Worm (Caenorhabditis elegans) whole organism, L1 larva: ENCODE measurements around the gene srsx-30.
A peak's percentile ranks its signal among the peaks of the same experiment; 100 is the strongest.

Experiments used
- C04F5.9 ChIP-seq: sonication (generic microtip); optimal IDR thresholded peaks from 2 replicates; lab custom pipeline; 2016; ENCODE audit warnings: missing genetic modification characterization, missing compliant biosample characterization
- C16A3.4 ChIP-seq: fragments of 150-350 bp; optimal IDR thresholded peaks from 2 replicates; lab custom pipeline; 2014; ENCODE audit warnings: missing biosample characterization, missing genetic modification characterization
- C34B4.2 ChIP-seq: sonication (generic microtip); optimal IDR thresholded peaks from 2 replicates; lab custom pipeline; 2017; ENCODE audit warnings: mild to moderate bottlenecking, missing genetic modification characterization, missing compliant biosample characterization
- F16B12.6 ChIP-seq: fragments of 150-350 bp; optimal IDR thresholded peaks from 2 replicates; lab custom pipeline; 2014; ENCODE audit warnings: missing biosample characterization, missing genetic modification characterization
- aha-1 ChIP-seq: fragments of 150-350 bp; optimal IDR thresholded peaks from 2 replicates; lab custom pipeline; 2014; ENCODE audit warnings: missing biosample characterization, missing genetic modification characterization
- alr-1 ChIP-seq: fragments of 200-800 bp; sonication (Bioruptor generic); optimal IDR thresholded peaks from 2 replicates; lab custom pipeline; 2018; ENCODE audit warnings: borderline replicate concordance, mild to moderate bottlenecking, missing genetic modification characterization, missing compliant biosample characterization
- aly-2 ChIP-seq: fragments of 150-350 bp; optimal IDR thresholded peaks from 2 replicates; lab custom pipeline; 2014; ENCODE audit warnings: missing biosample characterization, missing genetic modification characterization
- ama-1 ChIP-seq: fragments of 150-350 bp; optimal IDR thresholded peaks from 2 replicates; lab custom pipeline; 2014
- blmp-1 ChIP-seq: fragments of 150-350 bp; optimal IDR thresholded peaks from 2 replicates; lab custom pipeline; 2014; ENCODE audit warnings: missing biosample characterization, missing genetic modification characterization
- ceh-82 ChIP-seq, 3 experiments: fragments of 150-350 bp in 1 of 3; sonication (generic microtip) in 2 of 3; optimal IDR thresholded peaks; 2 replicates each; lab custom pipeline; 2014 to 2017; ENCODE audit warnings: missing biosample characterization in 3 of 3, missing genetic modification characterization in 3 of 3
- ceh-90 ChIP-seq: sonication (generic microtip); optimal IDR thresholded peaks from 2 replicates; lab custom pipeline; 2016; ENCODE audit warnings: missing genetic modification characterization, missing compliant biosample characterization
- ces-1 ChIP-seq: fragments of 150-350 bp; optimal IDR thresholded peaks from 2 replicates; lab custom pipeline; 2014; ENCODE audit warnings: missing biosample characterization, missing genetic modification reagents, missing genetic modification characterization
- dsc-1 ChIP-seq: sonication (generic microtip); optimal IDR thresholded peaks from 2 replicates; lab custom pipeline; 2016; ENCODE audit warnings: mild to moderate bottlenecking, missing genetic modification characterization, missing compliant biosample characterization
- efl-1 ChIP-seq, 4 experiments: fragments of 150-350 bp; optimal IDR thresholded peaks in 3 of 4; peaks in 1 of 4; 1 replicate in 1 of 4; 2 replicates in 3 of 4; lab custom pipeline; 2014; ENCODE audit warnings: missing biosample characterization in 2 of 4, missing genetic modification characterization in 2 of 4, missing genetic modification reagents in 2 of 4
- efl-3 ChIP-seq: fragments of 200-800 bp; sonication (Bioruptor generic); optimal IDR thresholded peaks from 2 replicates; lab custom pipeline; 2018; ENCODE audit warnings: mild to moderate bottlenecking, missing genetic modification characterization, missing compliant biosample characterization
- egl-13 ChIP-seq: sonication (generic microtip); optimal IDR thresholded peaks from 2 replicates; lab custom pipeline; 2016; ENCODE audit warnings: missing genotype, missing genetic modification reagents, missing genetic modification characterization, missing compliant biosample characterization
- egl-27 ChIP-seq, 2 experiments: fragments of 150-350 bp in 1 of 2; sonication (generic microtip); optimal IDR thresholded peaks; 3 replicates each; lab custom pipeline; 2017 to 2018; ENCODE audit warnings: missing biosample characterization in 2 of 2, missing genetic modification characterization in 2 of 2, missing genetic modification reagents in 2 of 2
- elt-2 ChIP-seq: sonication (generic microtip); optimal IDR thresholded peaks from 2 replicates; lab custom pipeline; 2016; ENCODE audit warnings: missing genetic modification characterization, mild to moderate bottlenecking, inconsistent platforms, missing compliant biosample characterization, missing genetic modification reagents
- elt-3 ChIP-seq, 6 experiments: fragments of 150-350 bp in 1 of 6; sonication (generic microtip); optimal IDR thresholded peaks; 2 replicates each; lab custom pipeline; 2017 to 2018; ENCODE audit warnings: missing biosample characterization in 6 of 6, missing genetic modification characterization in 6 of 6, inconsistent platforms in 1 of 6
- ets-5 ChIP-seq: fragments of 200-800 bp; sonication (Bioruptor generic); IDR thresholded peaks from 2 replicates; pipeline ENCODE4 v1.3.6; 2022; ENCODE audit warnings: missing genetic modification characterization, missing compliant biosample characterization
- fkh-10 ChIP-seq: sonication (generic microtip); optimal IDR thresholded peaks from 2 replicates; lab custom pipeline; 2017; ENCODE audit warnings: missing biosample characterization, missing genetic modification reagents, missing genetic modification characterization
- fkh-8 ChIP-seq: sonication (generic microtip); optimal IDR thresholded peaks from 2 replicates; lab custom pipeline; 2016; ENCODE audit warnings: mild to moderate bottlenecking, missing genetic modification characterization, missing compliant biosample characterization
- hlh-17 ChIP-seq: fragments of 200-800 bp; sonication (Bioruptor generic); optimal IDR thresholded peaks from 2 replicates; lab custom pipeline; 2018; ENCODE audit warnings: missing genetic modification characterization, mild to moderate bottlenecking, missing compliant biosample characterization, moderate library complexity, borderline replicate concordance
- hlh-4 ChIP-seq: sonication (generic microtip); optimal IDR thresholded peaks from 2 replicates; lab custom pipeline; 2016; ENCODE audit warnings: mild to moderate bottlenecking, missing genetic modification characterization, missing compliant biosample characterization
- irx-1 ChIP-seq: sonication (generic microtip); optimal IDR thresholded peaks from 2 replicates; lab custom pipeline; 2016; ENCODE audit warnings: missing genetic modification characterization, missing compliant biosample characterization
- lin-13 ChIP-seq: fragments of 150-350 bp; optimal IDR thresholded peaks from 2 replicates; lab custom pipeline; 2014; ENCODE audit warnings: missing biosample characterization, missing genetic modification reagents, missing genetic modification characterization
- lin-35 ChIP-seq, 2 experiments: fragments of 150-350 bp; optimal IDR thresholded peaks; 2 replicates each; lab custom pipeline; 2014; ENCODE audit warnings: missing biosample characterization in 2 of 2, missing genetic modification characterization in 2 of 2, missing genetic modification reagents in 2 of 2
- lin-39 ChIP-seq: fragments of 150-350 bp; optimal IDR thresholded peaks from 2 replicates; lab custom pipeline; 2014; ENCODE audit warnings: missing biosample characterization, missing genetic modification reagents, missing genetic modification characterization
- mab-9 ChIP-seq: fragments of 200-800 bp; sonication (Bioruptor generic); IDR thresholded peaks from 2 replicates; pipeline ENCODE4 v1.3.6; 2022; ENCODE audit warnings: missing genetic modification reagents, missing genetic modification characterization, missing compliant biosample characterization
- mef-2 ChIP-seq: fragments of 150-350 bp; optimal IDR thresholded peaks from 2 replicates; lab custom pipeline; 2014; ENCODE audit warnings: missing biosample characterization, missing genetic modification characterization
- nhr-11 ChIP-seq: fragments of 150-350 bp; optimal IDR thresholded peaks from 2 replicates; lab custom pipeline; 2014; ENCODE audit warnings: missing biosample characterization, missing genetic modification characterization
- nhr-12 ChIP-seq: sonication (generic microtip); optimal IDR thresholded peaks from 2 replicates; lab custom pipeline; 2017; ENCODE audit warnings: missing biosample characterization, missing genetic modification characterization
- nhr-28 ChIP-seq: fragments of 150-350 bp; optimal IDR thresholded peaks from 2 replicates; lab custom pipeline; 2014; ENCODE audit warnings: missing biosample characterization, missing genetic modification characterization
- nhr-47 ChIP-seq: sonication (generic microtip); optimal IDR thresholded peaks from 2 replicates; lab custom pipeline; 2016; ENCODE audit warnings: mild to moderate bottlenecking, missing genetic modification characterization, moderate library complexity, missing compliant biosample characterization
- nhr-71 ChIP-seq: sonication (generic microtip); optimal IDR thresholded peaks from 2 replicates; lab custom pipeline; 2016; ENCODE audit warnings: mild to moderate bottlenecking, missing genetic modification characterization, moderate library complexity, missing compliant biosample characterization
- nhr-76 ChIP-seq: sonication (generic microtip); optimal IDR thresholded peaks from 2 replicates; lab custom pipeline; 2017; ENCODE audit warnings: missing biosample characterization, missing genetic modification characterization
- nhr-77 ChIP-seq: fragments of 150-350 bp; optimal IDR thresholded peaks from 2 replicates; lab custom pipeline; 2014; ENCODE audit warnings: missing biosample characterization, missing genetic modification characterization
- pag-3 ChIP-seq: sonication (generic microtip); optimal IDR thresholded peaks from 2 replicates; lab custom pipeline; 2017; ENCODE audit warnings: missing genetic modification characterization, mild to moderate bottlenecking, missing compliant biosample characterization, antibody characterized with exemption, borderline replicate concordance; ENCODE audit not compliant: insufficient read depth
- pax-3 ChIP-seq: fragments of 200-800 bp; sonication (Bioruptor generic); optimal IDR thresholded peaks from 2 replicates; lab custom pipeline; 2018; ENCODE audit warnings: mild to moderate bottlenecking, missing genetic modification characterization, moderate library complexity, missing compliant biosample characterization
- pqm-1 ChIP-seq: sonication (generic microtip); optimal IDR thresholded peaks from 3 replicates; lab custom pipeline; 2017; ENCODE audit warnings: missing biosample characterization, missing genetic modification characterization
- rnt-1 ChIP-seq: sonication (generic microtip); optimal IDR thresholded peaks from 2 replicates; lab custom pipeline; 2016; ENCODE audit warnings: mild to moderate bottlenecking, missing genetic modification characterization, moderate library complexity, missing compliant biosample characterization
- skn-1 ChIP-seq: fragments of 150-350 bp; optimal IDR thresholded peaks from 2 replicates; lab custom pipeline; 2014; ENCODE audit warnings: missing biosample characterization, missing genetic modification characterization
- snpc-4 ChIP-seq: fragments of 150-350 bp; optimal IDR thresholded peaks from 2 replicates; lab custom pipeline; 2014; ENCODE audit warnings: missing biosample characterization, missing genetic modification characterization
- snu-23 ChIP-seq: sonication (generic microtip); optimal IDR thresholded peaks from 2 replicates; lab custom pipeline; 2016; ENCODE audit warnings: missing genetic modification characterization, missing compliant biosample characterization
- sup-37 ChIP-seq: fragments of 200-800 bp; sonication (Bioruptor generic); optimal IDR thresholded peaks from 2 replicates; lab custom pipeline; 2018; ENCODE audit warnings: mild to moderate bottlenecking, missing genetic modification characterization, missing compliant biosample characterization
- swsn-7 ChIP-seq: sonication (generic microtip); optimal IDR thresholded peaks from 2 replicates; lab custom pipeline; 2016; ENCODE audit warnings: missing genetic modification characterization, missing compliant biosample characterization
- tbx-2 ChIP-seq: sonication (generic microtip); optimal IDR thresholded peaks from 2 replicates; lab custom pipeline; 2016; ENCODE audit warnings: missing genetic modification characterization, missing compliant biosample characterization
- tlp-1 ChIP-seq: fragments of 150-350 bp; optimal IDR thresholded peaks from 2 replicates; lab custom pipeline; 2014; ENCODE audit warnings: missing biosample characterization, missing genetic modification characterization
- unc-62 ChIP-seq: fragments of 150-350 bp; optimal IDR thresholded peaks from 2 replicates; lab custom pipeline; 2014; ENCODE audit warnings: missing biosample characterization, missing genetic modification reagents, missing genetic modification characterization
- unc-86 ChIP-seq: sonication (generic microtip); optimal IDR thresholded peaks from 2 replicates; lab custom pipeline; 2016; ENCODE audit warnings: missing genetic modification characterization, missing compliant biosample characterization
- unc-98 ChIP-seq: fragments of 200-800 bp; sonication (Bioruptor generic); IDR thresholded peaks from 2 replicates; pipeline ENCODE4 v1.3.6; 2022; ENCODE audit warnings: missing genetic modification characterization, missing compliant biosample characterization
- zag-1 ChIP-seq: fragments of 150-350 bp; optimal IDR thresholded peaks from 2 replicates; lab custom pipeline; 2014; ENCODE audit warnings: missing biosample characterization, missing genetic modification characterization

Gene srsx-30

DNA sequence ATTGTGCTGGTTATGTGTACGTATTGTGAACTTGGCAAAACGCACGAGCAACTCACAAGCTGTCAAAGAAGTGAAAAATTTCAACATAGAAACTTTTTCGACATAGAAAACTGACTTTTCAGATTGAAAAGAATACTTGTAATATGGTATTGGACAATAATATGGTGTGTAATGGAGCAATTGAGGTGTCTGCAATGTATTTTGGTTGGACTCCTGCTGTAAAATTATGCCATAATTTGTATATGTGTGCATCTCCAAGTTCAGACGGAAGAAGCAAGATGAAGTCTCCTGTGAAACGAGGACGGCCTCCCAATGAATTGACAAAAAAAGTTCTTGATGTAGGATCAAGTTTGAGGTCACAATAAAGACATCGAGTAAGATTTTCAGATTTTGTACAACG, 25.2 kb downstream of the srsx-30 start:
- TF ChIP-seq snu-23 (GFP tag; lab: Kevin White, UChicago) (no peak), ama-1 (lab: Kevin White, UChicago) (no peak), unc-62 (GFP tag; lab: Kevin White, UChicago) (no peak), lin-39 (no peak), sup-37 (GFP tag; lab: Kevin White, UChicago) (no peak), alr-1 (no peak), nhr-12 (tag; lab: Kevin White, UChicago) (no peak), nhr-47 (no peak), skn-1 (tag; lab: Kevin White, UChicago) (no peak), fkh-8 (tag; lab: Kevin White, UChicago) (no peak), blmp-1 (tag; lab: Kevin White, UChicago) (no peak), mab-9 (GFP tag; lab: Robert Waterston, UW) (no peak), ces-1 (GFP tag; lab: Kevin White, UChicago) (no peak), nhr-76 (tag; lab: Kevin White, UChicago) (no peak), egl-13 (no peak), F16B12.6 (no peak), pag-3 (tag; lab: Kevin White, UChicago) (no peak), swsn-7 (tag; lab: Kevin White, UChicago) (no peak), unc-86 (tag; lab: Kevin White, UChicago) (no peak), C34B4.2 (tag; lab: Kevin White, UChicago) (no peak)

DNA sequence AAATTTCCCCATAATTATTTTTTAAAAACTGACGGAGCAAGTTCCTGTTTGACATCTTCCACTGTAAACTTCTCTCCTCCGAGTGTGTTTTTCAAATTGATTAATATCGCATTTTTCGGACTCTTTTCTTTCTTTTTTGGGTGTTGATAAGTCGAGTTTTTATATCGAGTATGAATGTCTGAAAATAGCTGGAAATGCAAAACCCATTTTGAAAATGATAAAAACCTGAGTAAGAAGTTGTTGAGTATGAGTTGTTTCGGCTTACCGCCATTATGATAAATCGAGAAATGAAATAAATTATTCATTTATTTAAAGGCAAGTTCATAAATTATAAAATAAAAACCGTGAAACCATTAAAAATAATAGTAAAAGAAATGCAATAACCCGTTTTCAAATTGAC, 27.1 kb downstream of the srsx-30 start, which contains the start of gene ZK856.18:
Gene ZK856.18 (minus strand): TSS at position 289 of the 400 bp plus-strand sequence.
- TF ChIP-seq nhr-71 (tag; lab: Kevin White, UChicago) (no peak), snpc-4 (no peak), rnt-1 (no peak), aly-2 (tag; lab: Kevin White, UChicago) (no peak), zag-1 (tag; lab: Kevin White, UChicago) (no peak), unc-86 (tag; lab: Kevin White, UChicago) (no peak), fkh-10 (GFP tag; lab: Kevin White, UChicago) (no peak), ceh-82 (tag; optimal IDR thresholded peaks at IDR 0.05; lab: Kevin White, UChicago) (no peak), mef-2 (no peak), efl-3 (GFP tag; lab: Kevin White, UChicago) (no peak), unc-98 (no peak), pag-3 (tag; lab: Kevin White, UChicago) (no peak), pax-3 (no peak), mab-9 (GFP tag; lab: Robert Waterston, UW) (no peak), F16B12.6 (no peak), aha-1 (tag; lab: Kevin White, UChicago) (no peak), hlh-4 (no peak), C16A3.4 (tag; lab: Kevin White, UChicago) (no peak), hlh-17 (GFP tag; lab: Kevin White, UChicago) (no peak), tbx-2 (tag; lab: Kevin White, UChicago) (no peak)

DNA sequence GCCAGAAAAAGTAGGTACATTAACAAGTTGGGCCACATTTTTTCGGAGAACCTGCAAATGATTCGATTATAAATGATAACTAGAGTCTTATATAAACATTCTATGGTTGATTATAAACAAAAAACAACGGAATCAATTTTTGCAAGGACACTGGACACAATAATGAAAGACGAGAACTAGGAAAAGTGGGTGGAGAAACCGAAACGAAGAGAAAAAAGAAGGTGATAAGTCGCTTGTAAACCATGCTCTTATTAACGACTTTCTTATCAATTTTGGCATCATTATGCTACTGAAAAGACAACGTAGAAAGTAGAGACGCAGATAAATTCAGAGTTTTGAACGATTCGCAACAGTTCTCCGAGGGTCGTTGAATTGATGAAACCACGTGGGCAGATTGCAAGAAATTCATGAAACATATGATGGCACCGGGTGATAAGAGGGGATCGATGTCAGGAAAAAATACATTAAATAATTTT, 31.5 kb downstream of the srsx-30 start, which contains the start of gene ZK856.5:
Gene ZK856.5 (minus strand): TSS at position 51 of the 476 bp plus-strand sequence.
- TF ChIP-seq pqm-1 (tag; lab: Kevin White, UChicago) (no peak), lin-35 (GFP tag; optimal IDR thresholded peaks at IDR 0.05; lab: Kevin White, UChicago) (peak in 1 of 2 experiments; percentile 37), nhr-28 (tag; lab: Kevin White, UChicago) (no peak), egl-27 (tag; optimal IDR thresholded peaks at IDR 0.05; lab: Kevin White, UChicago) (no peak), elt-2 (tag; lab: Kevin White, UChicago) (peak; percentile 90), elt-3 (tag; optimal IDR thresholded peaks at IDR 0.05; lab: Kevin White, UChicago) (no peak), C04F5.9 (tag; lab: Kevin White, UChicago) (no peak), dsc-1 (tag; lab: Kevin White, UChicago) (no peak), tlp-1 (tag; lab: Kevin White, UChicago) (no peak), nhr-11 (tag; lab: Kevin White, UChicago) (no peak), ets-5 (GFP tag; lab: Robert Waterston, UW) (no peak), efl-1 (optimal IDR thresholded peaks at IDR 0.05; lab: Kevin White, UChicago) (no peak), efl-1 (GFP tag; optimal IDR thresholded peaks at IDR 0.05 in 1 of 2; lab: Kevin White, UChicago) (peak in 1 of 2 experiments; percentile 66), unc-62 (GFP tag; lab: Kevin White, UChicago) (no peak), ceh-90 (tag; lab: Kevin White, UChicago) (no peak), irx-1 (tag; lab: Kevin White, UChicago) (no peak), nhr-71 (tag; lab: Kevin White, UChicago) (peak; percentile 22), lin-13 (GFP tag; lab: Kevin White, UChicago) (no peak), nhr-77 (tag; lab: Kevin White, UChicago) (no peak)
